Fruit fly (Drosophila melanogaster) whole organism, adult: ENCODE measurements around the gene Fibp.

ENCODE experiments used
- CG11617 ChIP-seq: fragments of 200-800 bp; sonication (Bioruptor generic); optimal IDR thresholded peaks from 2 replicates; lab custom pipeline; 2017; ENCODE audit warnings: mild to moderate bottlenecking, missing biosample characterization, missing genetic modification reagents, missing genetic modification characterization
- CG12768 ChIP-seq: fragments of 200-800 bp; sonication (Bioruptor generic); optimal IDR thresholded peaks from 2 replicates; lab custom pipeline; 2017; ENCODE audit warnings: missing biosample characterization, missing genetic modification characterization, mild to moderate bottlenecking, moderate library complexity, missing genetic modification reagents
- CG14711 ChIP-seq: fragments of 200-800 bp; sonication (Bioruptor generic); optimal IDR thresholded peaks from 2 replicates; lab custom pipeline; 2018; ENCODE audit warnings: missing biosample characterization, mild to moderate bottlenecking, missing genetic modification characterization, moderate library complexity
- CG1620 ChIP-seq: fragments of 200-800 bp; sonication (Bioruptor generic); optimal IDR thresholded peaks from 2 replicates; lab custom pipeline; 2016; ENCODE audit warnings: missing biosample characterization, missing genetic modification characterization
- CG33017 ChIP-seq: fragments of 200-800 bp; sonication (Bioruptor generic); optimal IDR thresholded peaks from 2 replicates; lab custom pipeline; 2018; ENCODE audit warnings: missing biosample characterization, mild to moderate bottlenecking, missing genetic modification characterization, moderate library complexity
- CG5204 ChIP-seq: fragments of 200-800 bp; sonication (Bioruptor generic); optimal IDR thresholded peaks from 2 replicates; lab custom pipeline; 2016; ENCODE audit warnings: missing biosample characterization, missing genetic modification characterization
- CG7045 ChIP-seq: fragments of 200-800 bp; sonication (Bioruptor generic); optimal IDR thresholded peaks from 2 replicates; lab custom pipeline; 2017; ENCODE audit warnings: missing biosample characterization, mild to moderate bottlenecking, missing genetic modification characterization
- CG7101 ChIP-seq: fragments of 200-800 bp; sonication (Bioruptor generic); optimal IDR thresholded peaks from 2 replicates; lab custom pipeline; 2018; ENCODE audit warnings: missing biosample characterization, mild to moderate bottlenecking, missing genetic modification characterization, moderate library complexity
- Clk ChIP-seq: fragments of 200-800 bp; sonication (Bioruptor generic); optimal IDR thresholded peaks from 2 replicates; lab custom pipeline; 2017; ENCODE audit warnings: missing biosample characterization, missing genetic modification characterization
- Crg-1 ChIP-seq: fragments of 200-800 bp; sonication (Bioruptor generic); optimal IDR thresholded peaks from 2 replicates; lab custom pipeline; 2016; ENCODE audit warnings: missing biosample characterization, missing genetic modification characterization
- Hr96 ChIP-seq: fragments of 200-800 bp; sonication (Bioruptor generic); optimal IDR thresholded peaks from 2 replicates; lab custom pipeline; 2016; ENCODE audit warnings: missing biosample characterization, missing genetic modification characterization
- Mnt ChIP-seq: fragments of 200-800 bp; sonication (Bioruptor generic); optimal IDR thresholded peaks from 2 replicates; lab custom pipeline; 2016; ENCODE audit warnings: missing biosample characterization, mild to moderate bottlenecking, missing genetic modification characterization
- bab1 ChIP-seq: fragments of 200-800 bp; sonication (Bioruptor generic); optimal IDR thresholded peaks from 3 replicates; lab custom pipeline; 2019; ENCODE audit warnings: missing biosample characterization, mild to moderate bottlenecking, missing genetic modification characterization, moderate library complexity
- cic ChIP-seq: fragments of 200-800 bp; sonication (Bioruptor generic); optimal IDR thresholded peaks from 2 replicates; lab custom pipeline; 2017; ENCODE audit warnings: missing biosample characterization, mild to moderate bottlenecking, missing genetic modification characterization, moderate library complexity
- cnc ChIP-seq, 2 experiments: fragments of >200 bp; optimal IDR thresholded peaks; 2 replicates each; lab custom pipeline; 2017
- kay ChIP-seq: fragments of 200-800 bp; sonication (Bioruptor generic); peaks from one replicate; lab custom pipeline; 2016; ENCODE audit warnings: missing biosample characterization, missing genetic modification characterization, borderline replicate concordance
- ovo ChIP-seq: fragments of 200-800 bp; sonication (Bioruptor generic); optimal IDR thresholded peaks from 2 replicates; lab custom pipeline; 2016; ENCODE audit warnings: missing biosample characterization, missing genetic modification characterization
- pad ChIP-seq: fragments of 200-800 bp; sonication (Bioruptor generic); optimal IDR thresholded peaks from 3 replicates; lab custom pipeline; 2017; ENCODE audit warnings: missing biosample characterization, missing genetic modification characterization, mild to moderate bottlenecking, moderate library complexity, missing genetic modification reagents
- tj ChIP-seq: fragments of 200-800 bp; sonication (Bioruptor generic); optimal IDR thresholded peaks from 3 replicates; lab custom pipeline; 2017; ENCODE audit warnings: missing biosample characterization, mild to moderate bottlenecking, missing genetic modification characterization, moderate library complexity
- toe ChIP-seq: fragments of 200-800 bp; sonication (Bioruptor generic); optimal IDR thresholded peaks from 2 replicates; lab custom pipeline; 2016; ENCODE audit warnings: missing biosample characterization, missing genetic modification characterization

Gene Fibp

DNA sequence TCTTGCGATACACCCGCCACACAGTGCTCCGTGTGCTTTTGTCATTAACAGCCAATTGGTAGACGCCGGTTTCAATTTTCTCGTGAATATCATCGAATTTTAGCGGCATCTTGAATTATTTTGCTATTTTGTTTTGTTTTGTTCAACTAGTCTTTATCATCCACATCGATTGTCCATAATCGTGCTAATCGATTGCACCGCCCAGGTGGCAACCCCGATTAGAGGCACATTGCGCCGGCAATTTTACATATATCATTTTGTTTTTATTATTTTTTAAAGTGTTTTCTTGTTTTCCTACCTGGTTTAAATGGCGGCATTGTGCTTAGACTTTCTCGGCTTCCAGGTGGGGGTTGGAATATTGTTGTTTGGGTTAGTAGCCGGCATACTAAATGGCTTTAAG, 11.9 kb downstream of the Fibp start, which contains the start of gene CG34116:
TSS of gene CG34116 (minus strand) at position 142 of the 400 bp plus-strand sequence.
- no peak for TF ChIP-seq cnc (optimal IDR thresholded peaks at IDR 0.05; lab: Kevin White, UChicago)
- peak; percentile 24 for TF ChIP-seq bab1 (GFP tag; lab: Kevin White, UChicago)
- TF ChIP-seq tj (GFP tag; lab: Kevin White, UChicago) = no peak
- TF ChIP-seq CG33017 = no peak
- peak; percentile 18 for TF ChIP-seq Mnt
- no peak for TF ChIP-seq pad (GFP tag; lab: Kevin White, UChicago)

DNA sequence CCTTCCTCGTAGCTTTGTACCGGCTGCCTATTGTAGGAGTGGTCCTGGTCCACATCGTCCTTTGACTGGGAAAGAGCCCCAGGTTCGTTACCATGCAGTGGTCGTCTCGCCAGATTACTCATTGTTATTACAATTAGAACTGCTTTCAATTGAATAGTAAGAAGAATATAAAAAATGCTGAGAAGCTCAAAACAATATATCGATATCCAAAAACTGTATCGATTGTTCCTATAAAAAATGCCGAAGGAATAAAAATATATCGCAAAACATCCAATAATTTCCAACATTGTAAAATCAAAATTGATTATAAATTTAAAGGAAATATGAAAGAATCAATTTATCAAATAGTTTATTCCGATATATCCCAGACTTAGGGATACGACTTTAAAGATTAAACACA, 12.9 kb downstream of the Fibp start, which contains the start of the genes TORIP and Ccdc58:
TSS of gene TORIP (minus strand) at position 173 of the 400 bp plus-strand sequence.
TSS of gene Ccdc58 (plus strand) at position 274 of the 400 bp plus-strand sequence.
- TF ChIP-seq CG7045 (GFP tag; lab: Kevin White, UChicago) = no peak
- peak; percentile 75 for TF ChIP-seq tj (GFP tag; lab: Kevin White, UChicago)

DNA sequence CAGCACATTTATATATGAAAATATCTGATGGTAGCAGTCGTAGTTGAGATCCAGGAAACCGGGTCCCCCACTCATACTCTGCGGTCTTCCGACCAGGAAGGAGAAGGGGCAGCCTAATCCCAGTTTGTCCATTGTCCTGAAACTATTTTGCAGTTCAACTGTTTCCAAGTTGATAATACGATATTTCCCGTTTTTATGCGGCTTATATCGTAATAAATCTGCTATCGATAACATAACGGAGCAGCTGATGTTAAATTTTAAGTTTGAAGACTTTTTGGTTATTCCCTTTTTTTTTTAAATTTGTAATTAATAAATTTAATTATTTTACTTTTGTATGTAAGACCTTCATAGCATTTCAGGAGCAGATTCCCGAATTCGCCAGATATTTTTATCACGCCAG, 16.7 kb downstream of the Fibp start, which contains the start of gene CG14102:
TSS of gene CG14102 (minus strand) at position 187 of the 400 bp plus-strand sequence.
- TF ChIP-seq ovo (GFP tag; lab: Kevin White, UChicago) (no peak), bab1 (GFP tag; lab: Kevin White, UChicago) (no peak), CG12768 (GFP tag; lab: Kevin White, UChicago) (no peak), CG5204 (GFP tag; lab: Kevin White, UChicago) (no peak), CG7101 (no peak), CG14711 (no peak), tj (GFP tag; lab: Kevin White, UChicago) (no peak), CG33017 (no peak), CG7045 (GFP tag; lab: Kevin White, UChicago) (no peak), toe (no peak), CG11617 (GFP tag; lab: Kevin White, UChicago) (no peak), Crg-1 (GFP tag; lab: Kevin White, UChicago) (no peak), pad (GFP tag; lab: Kevin White, UChicago) (no peak), Mnt (no peak), Clk (GFP tag; lab: Kevin White, UChicago) (no peak), CG1620 (no peak), cic (GFP tag; lab: Kevin White, UChicago) (no peak), Hr96 (no peak), kay (no peak), cnc (optimal IDR thresholded peaks at IDR 0.05; lab: Kevin White, UChicago) (no peak)

DNA sequence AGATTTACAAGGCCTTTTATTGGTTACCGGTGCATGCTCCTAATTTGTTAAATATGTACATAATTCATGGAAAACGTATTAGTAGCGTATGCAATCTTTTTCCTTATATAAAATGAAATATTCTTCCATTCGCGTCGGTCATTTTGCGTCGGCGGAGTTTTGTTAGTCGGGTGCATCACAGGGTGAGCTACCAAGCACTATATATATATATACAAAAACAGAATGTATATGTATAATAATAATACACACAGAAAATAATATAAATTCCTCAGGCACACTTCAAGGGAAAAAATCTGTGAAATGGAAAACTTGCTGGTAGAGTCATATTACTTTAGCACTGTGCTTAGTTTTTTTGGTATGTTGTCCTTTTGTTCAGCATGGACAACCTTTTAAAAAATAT, 18.8 kb downstream of the Fibp start, which contains the start of gene Ir76a:
TSS of gene Ir76a (plus strand) at position 301 of the 400 bp plus-strand sequence.
- TF ChIP-seq CG11617 (GFP tag; lab: Kevin White, UChicago) (no peak), cic (GFP tag; lab: Kevin White, UChicago) (no peak), Clk (GFP tag; lab: Kevin White, UChicago) (no peak), tj (GFP tag; lab: Kevin White, UChicago) (peak; percentile 25), kay (no peak), pad (GFP tag; lab: Kevin White, UChicago) (no peak), bab1 (GFP tag; lab: Kevin White, UChicago) (no peak)

DNA sequence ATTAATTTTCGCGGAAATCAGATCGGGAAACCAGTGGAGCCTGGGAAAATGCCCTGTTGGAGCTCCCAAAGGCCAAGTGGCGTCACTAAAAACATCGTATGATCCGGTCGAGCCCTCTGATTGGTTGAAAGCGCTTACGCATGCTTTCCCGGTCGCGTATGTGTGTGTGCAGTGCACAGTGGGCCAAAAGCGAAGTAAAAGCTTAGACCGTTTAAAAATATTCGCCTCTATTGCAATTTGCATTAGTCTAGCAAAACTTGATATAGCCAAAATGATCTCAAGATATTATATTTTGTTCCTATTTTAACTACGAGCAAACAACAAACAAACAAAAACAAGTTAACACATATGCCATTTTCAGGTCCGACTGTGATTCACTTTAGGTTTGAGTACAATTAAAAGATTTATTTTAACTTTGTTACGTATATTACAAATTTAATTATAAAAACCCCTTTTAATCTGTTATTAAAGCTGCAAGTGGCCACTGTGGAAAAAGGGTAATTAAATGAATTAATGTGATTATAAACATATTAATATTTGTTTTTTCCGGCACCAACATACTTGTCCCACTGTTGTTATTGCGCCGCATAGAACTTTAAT, 23.5 kb downstream of the Fibp start:
- TF ChIP-seq toe = peak; percentile 86
- no peak for TF ChIP-seq cnc (optimal IDR thresholded peaks at IDR 0.05; lab: Kevin White, UChicago)
- TF ChIP-seq CG7101 = peak; percentile 84
- peak; percentile 61 for TF ChIP-seq ovo (GFP tag; lab: Kevin White, UChicago)
- peak; percentile 75 for TF ChIP-seq CG1620
- peak; percentile 85 for TF ChIP-seq Crg-1 (GFP tag; lab: Kevin White, UChicago)
- peak; percentile 87 for TF ChIP-seq CG33017
- TF ChIP-seq kay = peak; percentile 98
- no peak for TF ChIP-seq CG5204 (GFP tag; lab: Kevin White, UChicago)
- peak; percentile 89 for TF ChIP-seq CG12768 (GFP tag; lab: Kevin White, UChicago)
- TF ChIP-seq bab1 (GFP tag; lab: Kevin White, UChicago) = peak; percentile 91
- peak; percentile 71 for TF ChIP-seq pad (GFP tag; lab: Kevin White, UChicago)
- peak; percentile 82 for TF ChIP-seq Mnt
- TF ChIP-seq Clk (GFP tag; lab: Kevin White, UChicago) = peak; percentile 69
- TF ChIP-seq tj (GFP tag; lab: Kevin White, UChicago) = peak; percentile 80
- peak; percentile 59 for TF ChIP-seq CG14711
- TF ChIP-seq Hr96 = peak; percentile 78
- TF ChIP-seq CG11617 (GFP tag; lab: Kevin White, UChicago) = peak; percentile 96
- TF ChIP-seq cic (GFP tag; lab: Kevin White, UChicago) = peak; percentile 66
- peak; percentile 90 for TF ChIP-seq CG7045 (GFP tag; lab: Kevin White, UChicago)

DNA sequence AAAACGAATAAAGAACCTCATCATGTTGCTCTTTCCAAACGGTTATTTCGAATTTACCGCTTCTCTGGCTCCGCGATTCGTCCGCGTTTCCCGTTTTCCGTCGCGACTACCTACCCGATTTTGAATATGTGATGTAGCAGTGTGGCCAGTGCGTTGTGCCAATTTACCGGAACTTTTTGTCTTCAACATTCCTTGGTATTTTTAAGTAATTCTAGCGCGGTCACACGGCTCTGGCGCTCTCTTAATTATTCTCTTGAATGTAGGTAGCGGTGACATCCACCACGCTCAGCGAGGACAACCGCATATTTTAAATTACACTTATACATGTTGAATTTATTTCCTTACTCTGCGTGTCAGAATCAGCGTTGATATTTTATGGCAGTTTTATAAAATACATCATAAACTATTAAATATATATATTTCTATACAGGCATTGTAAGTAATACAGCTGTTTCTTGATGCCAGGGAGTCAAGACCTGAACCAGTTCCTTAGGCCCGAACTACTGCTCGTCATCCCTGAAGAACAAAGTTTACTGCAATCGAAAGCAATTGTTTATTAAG, 24.2 kb downstream of the Fibp start, which contains the start of the genes CG42637, Gyc76C and SREBP:
TSS of gene CG42637 (minus strand) at position 132 of the 561 bp plus-strand sequence.
TSS of gene Gyc76C (minus strand) at position 132 of the 561 bp plus-strand sequence.
TSS of gene SREBP (plus strand) at position 498 of the 561 bp plus-strand sequence.
- TF ChIP-seq CG11617 (GFP tag; lab: Kevin White, UChicago) (no peak), CG7045 (GFP tag; lab: Kevin White, UChicago) (no peak), pad (GFP tag; lab: Kevin White, UChicago) (no peak), kay (peak; percentile 90), Crg-1 (GFP tag; lab: Kevin White, UChicago) (no peak), CG5204 (GFP tag; lab: Kevin White, UChicago) (no peak), CG7101 (no peak), CG1620 (no peak), tj (GFP tag; lab: Kevin White, UChicago) (peak; percentile 42), Clk (GFP tag; lab: Kevin White, UChicago) (no peak), toe (no peak), CG33017 (no peak), cnc (optimal IDR thresholded peaks at IDR 0.05; lab: Kevin White, UChicago) (no peak), cic (GFP tag; lab: Kevin White, UChicago) (no peak), Mnt (no peak), Hr96 (no peak), bab1 (GFP tag; lab: Kevin White, UChicago) (peak; percentile 31), ovo (GFP tag; lab: Kevin White, UChicago) (peak; percentile 81), CG14711 (no peak), CG12768 (GFP tag; lab: Kevin White, UChicago) (no peak)
